Fruit fly (Drosophila melanogaster): Measurements from ENCODE around the gene Pgm1.

Gene Pgm1

DNA sequence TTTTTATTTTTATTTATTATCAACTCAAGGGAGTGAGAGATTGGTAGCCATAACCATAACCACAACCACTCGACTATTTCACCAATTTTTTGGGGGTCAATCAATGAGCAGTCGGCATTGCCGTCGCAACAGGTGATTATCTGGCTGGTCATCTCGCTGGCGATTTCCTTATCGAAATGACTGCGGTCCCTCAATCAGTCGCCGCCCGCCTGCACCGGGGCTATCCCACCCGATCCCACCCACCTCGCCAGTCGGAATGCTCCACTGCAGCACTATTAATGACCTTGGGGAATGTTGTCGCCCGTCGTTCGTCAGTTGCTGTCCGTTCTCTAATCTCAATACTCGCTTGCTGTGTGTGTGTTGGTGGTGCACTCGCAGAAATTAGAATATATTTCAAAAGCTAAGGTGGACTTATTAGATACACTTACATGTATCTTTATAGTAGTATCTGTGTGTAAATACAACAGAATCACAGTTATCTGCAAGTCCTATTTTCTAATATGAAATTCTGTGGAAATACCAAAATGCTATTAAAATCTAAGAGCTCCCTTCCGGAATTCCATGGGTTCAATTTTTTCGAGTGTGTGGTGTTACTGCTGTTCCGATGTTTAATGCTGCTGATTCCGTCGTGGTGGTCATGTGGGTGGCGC lies 32.2 kb upstream of the Pgm1 start:
- TF ChIP-seq CG14655 (GFP tag; optimal IDR thresholded peaks at IDR 0.05) (peak; percentile 63), CG8301 (tag; optimal IDR thresholded peaks at IDR 0.05) (peak; percentile 60), CG13204 (GFP tag; optimal IDR thresholded peaks at IDR 0.05) (no peak), Pif1A (GFP tag; optimal IDR thresholded peaks at IDR 0.05) (peak; percentile 4), Snoo (tag; optimal IDR thresholded peaks at IDR 0.05) (no peak), Pif1B (GFP tag; optimal IDR thresholded peaks at IDR 0.05) (no peak), CG32121 (GFP tag; IDR thresholded peaks at IDR 0.05) (0 out of 2 replicates have a peak, but pooled peaks have one; percentile 38), CG34367 (tag; optimal IDR thresholded peaks at IDR 0.05) (no peak), CG9948 (tag; optimal IDR thresholded peaks at IDR 0.05) (peak; percentile 31), EcR (GFP tag; optimal IDR thresholded peaks at IDR 0.05) (no peak), D1 (tag; optimal IDR thresholded peaks at IDR 0.05) (no peak), fd96Ca (GFP tag; IDR thresholded peaks at IDR 0.05) (0 out of 3 replicates have a peak, but pooled peaks have one; percentile 20), CG10348 (GFP tag; IDR thresholded peaks at IDR 0.05) (no peak), gl (tag; optimal IDR thresholded peaks at IDR 0.05) (no peak), rn (GFP tag; IDR thresholded peaks at IDR 0.05) (no peak), Ets98B (GFP tag; IDR thresholded peaks at IDR 0.05) (no peak), CG12605 (GFP tag; IDR thresholded peaks at IDR 0.05) (no peak), CG17806 (tag; optimal IDR thresholded peaks at IDR 0.05) (peak; percentile 36), CG4496 (GFP tag; IDR thresholded peaks at IDR 0.05) (no peak; the same call in 2 of the 3 replicates), CG8159 (tag; optimal IDR thresholded peaks at IDR 0.05) (peak; percentile 7), CG15710 (tag; optimal IDR thresholded peaks at IDR 0.05) (peak; percentile 40)

DNA sequence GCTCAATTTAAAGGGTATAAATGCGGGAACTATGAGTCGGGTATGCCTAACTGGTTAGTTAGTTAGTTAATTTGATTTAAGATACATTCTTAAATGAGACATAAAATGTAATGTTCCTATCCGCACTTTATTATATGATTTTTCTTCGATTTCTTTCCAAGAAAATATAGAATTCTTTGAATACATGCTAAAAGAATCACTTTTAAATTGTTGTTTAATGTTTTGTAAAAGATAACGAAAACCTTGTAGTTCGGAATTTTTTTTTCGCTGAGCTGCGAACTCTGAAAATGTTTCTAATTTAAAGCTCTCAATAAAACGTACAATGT lies 31.7 kb upstream of the Pgm1 start:
- TF ChIP-seq rn (GFP tag; IDR thresholded peaks at IDR 0.05) (no peak), CG34367 (tag; optimal IDR thresholded peaks at IDR 0.05) (no peak)

DNA sequence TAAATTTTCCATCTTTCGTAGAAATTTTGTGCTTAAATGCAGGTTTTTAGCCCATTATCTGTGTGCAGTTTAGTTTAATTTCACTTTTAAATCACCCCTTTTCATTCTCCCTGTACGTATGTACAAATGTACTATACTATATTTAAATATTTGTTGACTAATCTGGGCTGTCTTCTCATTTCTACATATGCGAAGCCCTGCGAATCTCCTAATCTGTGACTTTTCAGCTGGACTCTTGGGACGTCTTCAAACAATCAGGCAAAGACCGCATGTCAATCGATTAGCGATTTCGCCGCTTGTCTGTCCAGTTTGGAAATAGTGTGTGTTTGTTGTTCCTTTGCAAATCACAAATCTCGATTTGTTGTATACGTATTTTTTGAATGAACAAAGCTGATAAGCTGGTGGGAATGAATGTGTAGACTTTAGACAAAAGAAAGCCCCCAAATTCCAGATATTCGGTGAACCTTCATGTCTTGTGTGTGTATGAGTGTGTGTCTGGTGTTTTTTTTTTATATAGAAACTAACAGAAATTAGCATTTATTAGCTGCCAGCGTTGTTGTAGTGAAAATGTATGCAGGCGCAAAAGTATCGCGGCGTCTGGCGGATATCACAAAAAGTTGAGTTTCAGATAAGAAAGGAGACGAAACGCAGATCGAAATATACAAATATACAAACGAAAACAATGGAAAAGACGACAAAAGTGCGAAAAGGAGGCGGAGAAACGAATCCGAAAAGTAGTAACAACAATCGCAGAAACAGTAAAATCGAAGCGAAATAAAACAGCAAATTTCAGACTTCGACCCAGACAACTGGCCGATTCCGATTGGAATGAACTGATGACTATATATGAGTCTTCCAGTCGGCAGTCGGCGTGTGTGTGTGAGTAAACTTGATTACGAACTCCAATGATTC lies 31.1 kb upstream of the Pgm1 start:
- TF ChIP-seq D1 (tag; optimal IDR thresholded peaks at IDR 0.05) (no peak), CG32121 (GFP tag; IDR thresholded peaks at IDR 0.05) (no peak), CG8301 (tag; optimal IDR thresholded peaks at IDR 0.05) (no peak), CG9948 (tag; optimal IDR thresholded peaks at IDR 0.05) (no peak), CG12605 (GFP tag; IDR thresholded peaks at IDR 0.05) (no peak), CG15710 (tag; optimal IDR thresholded peaks at IDR 0.05) (no peak), Ets98B (GFP tag; IDR thresholded peaks at IDR 0.05) (no peak; the same call in 1 of the 2 replicates), Snoo (tag; optimal IDR thresholded peaks at IDR 0.05) (peak; percentile 19), Pif1A (GFP tag; optimal IDR thresholded peaks at IDR 0.05) (no peak), CG8159 (tag; optimal IDR thresholded peaks at IDR 0.05) (no peak), CG17806 (tag; optimal IDR thresholded peaks at IDR 0.05) (no peak), gl (tag; optimal IDR thresholded peaks at IDR 0.05) (peak; percentile 45), Pif1B (GFP tag; optimal IDR thresholded peaks at IDR 0.05) (no peak), EcR (GFP tag; optimal IDR thresholded peaks at IDR 0.05) (peak; percentile 41), CG13204 (GFP tag; optimal IDR thresholded peaks at IDR 0.05) (no peak), CG10348 (GFP tag; IDR thresholded peaks at IDR 0.05) (no peak), CG4496 (GFP tag; IDR thresholded peaks at IDR 0.05) (no peak; the same call in 2 of the 3 replicates), fd96Ca (GFP tag; IDR thresholded peaks at IDR 0.05) (no peak)

DNA sequence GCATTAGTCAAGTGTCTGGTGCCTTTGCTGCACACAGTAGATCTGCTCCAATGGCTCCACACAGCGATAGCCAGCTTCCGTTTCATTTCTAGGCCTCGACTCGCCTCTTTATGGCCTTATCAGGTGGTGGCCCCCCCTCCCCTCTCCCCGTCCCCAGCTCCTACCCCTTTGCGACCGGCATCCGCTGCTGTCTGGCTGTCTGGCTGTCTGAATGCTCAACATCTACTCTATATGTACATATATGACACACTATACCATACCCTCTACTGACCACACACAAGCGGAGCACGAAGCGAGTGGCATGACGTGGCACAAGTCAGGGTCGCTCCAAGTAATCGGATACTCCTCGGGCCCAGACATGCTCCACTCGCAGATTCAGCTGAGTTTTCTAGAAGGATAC lies 30.0 kb upstream of the Pgm1 start:
- TF ChIP-seq Ets98B (GFP tag; IDR thresholded peaks at IDR 0.05), result peak; percentile 29; the same call in 1 of the 2 replicates
- TF ChIP-seq EcR (GFP tag; optimal IDR thresholded peaks at IDR 0.05), result peak; percentile 71
- no peak for TF ChIP-seq Pif1B (GFP tag; optimal IDR thresholded peaks at IDR 0.05)

DNA sequence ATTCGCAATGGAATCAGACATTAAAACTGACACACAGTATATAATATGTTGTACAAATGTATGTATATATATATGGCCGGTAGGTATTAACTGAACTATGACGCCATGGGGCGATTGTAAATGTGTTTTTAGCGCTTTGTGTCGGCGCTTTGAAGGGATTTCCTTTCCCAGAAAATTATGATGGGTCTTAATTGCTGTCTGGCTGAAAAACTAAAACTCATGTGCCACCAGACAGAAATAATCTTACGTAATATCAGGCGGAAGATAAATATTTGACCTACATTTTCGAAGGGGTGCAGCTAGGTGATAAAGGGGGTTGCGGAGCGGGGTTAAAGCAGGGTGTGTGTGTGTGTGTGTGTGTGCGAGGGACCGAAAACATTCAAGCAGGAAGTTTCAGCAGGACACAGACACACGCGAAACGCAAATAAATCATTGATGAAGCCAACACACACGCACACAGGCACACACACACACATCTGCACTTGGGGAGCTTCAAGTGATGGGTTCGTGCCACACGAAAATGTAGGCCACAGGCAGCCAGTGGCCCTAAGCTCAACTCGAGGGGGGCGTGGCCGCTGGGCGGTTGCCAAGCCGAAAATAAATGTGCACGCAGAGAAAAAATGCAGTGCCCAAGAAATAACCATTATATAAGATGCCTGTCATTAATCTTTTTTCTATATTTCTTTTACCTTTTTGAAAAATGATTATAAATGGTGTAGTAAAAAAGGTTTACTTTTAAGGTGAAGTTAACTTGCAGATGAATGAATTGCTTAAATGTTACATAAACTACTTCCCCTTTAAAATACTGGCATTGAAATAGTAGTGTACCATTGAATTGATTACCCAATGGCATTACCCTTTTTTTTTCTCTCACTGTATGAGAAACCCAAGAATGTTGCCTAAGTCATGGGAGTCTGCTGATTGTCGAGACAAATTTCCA lies 29.2 kb upstream of the Pgm1 start:
- TF ChIP-seq rn (GFP tag; IDR thresholded peaks at IDR 0.05) (0 out of 2 replicates have a peak, but pooled peaks have one; percentile 22), D1 (tag; optimal IDR thresholded peaks at IDR 0.05) (peak; percentile 32), CG9948 (tag; optimal IDR thresholded peaks at IDR 0.05) (peak; percentile 61), CG8159 (tag; optimal IDR thresholded peaks at IDR 0.05) (peak; percentile 57), CG10348 (GFP tag; IDR thresholded peaks at IDR 0.05) (no peak), CG34367 (tag; optimal IDR thresholded peaks at IDR 0.05) (peak; percentile 9), EcR (GFP tag; optimal IDR thresholded peaks at IDR 0.05) (no peak), CG13204 (GFP tag; optimal IDR thresholded peaks at IDR 0.05) (no peak), CG32121 (GFP tag; IDR thresholded peaks at IDR 0.05) (no peak), gl (tag; optimal IDR thresholded peaks at IDR 0.05) (no peak), CG4496 (GFP tag; IDR thresholded peaks at IDR 0.05) (peak; percentile 47; the same call in 2 of the 3 replicates), fd96Ca (GFP tag; IDR thresholded peaks at IDR 0.05) (no peak), Pif1B (GFP tag; optimal IDR thresholded peaks at IDR 0.05) (peak; percentile 43), CG8301 (tag; optimal IDR thresholded peaks at IDR 0.05) (peak; percentile 71), Pif1A (GFP tag; optimal IDR thresholded peaks at IDR 0.05) (peak; percentile 69), Snoo (tag; optimal IDR thresholded peaks at IDR 0.05) (no peak), Ets98B (GFP tag; IDR thresholded peaks at IDR 0.05) (no peak), CG15710 (tag; optimal IDR thresholded peaks at IDR 0.05) (peak; percentile 31), CG17806 (tag; optimal IDR thresholded peaks at IDR 0.05) (peak; percentile 50), CG12605 (GFP tag; IDR thresholded peaks at IDR 0.05) (no peak), CG14655 (GFP tag; optimal IDR thresholded peaks at IDR 0.05) (peak; percentile 69)

Measured in whole organism, pupa.